Worm (Caenorhabditis elegans): ENCODE data around the gene srw-83.
"Not testable (repeated sequence)": the region's sequence is repeated elsewhere in the genome, so short reads cannot be mapped to it uniquely, and the experiment has no call there.

The srw-83 gene

ce11 chrV:18431450-18431849, 5.1 kb downstream of the srw-83 start, which contains the start of gene srw-82:
Gene srw-82 (plus strand): TSS chrV:18431750.
- TF ChIP-seq unc-62 (GFP tag; optimal IDR thresholded peaks at IDR 0.05), result no peak

- TF ChIP-seq unc-62 (GFP tag; optimal IDR thresholded peaks at IDR 0.05), result no peak
Observed at ce11 chrV:18434961-18435360, 8.6 kb downstream of the srw-83 start, which contains the start of gene ZK262.20. Gene ZK262.20 (minus strand): TSS chrV:18435061.

ce11 chrV:18438081-18438480, 11.7 kb downstream of the srw-83 start, which contains the start of gene ZK262.8:
Gene ZK262.8 (plus strand): TSS chrV:18438381.
- TF ChIP-seq unc-62 (GFP tag; optimal IDR thresholded peaks at IDR 0.05), result no peak

- not testable (repeated sequence) for TF ChIP-seq unc-62 (GFP tag; optimal IDR thresholded peaks at IDR 0.05)
Observed at ce11 chrV:18439469-18439868, 13.1 kb downstream of the srw-83 start, which contains the start of gene ZK262.9. Gene ZK262.9 (plus strand): TSS chrV:18439769.

ce11 chrV:18444118-18444517, 17.7 kb downstream of the srw-83 start, which contains the start of gene ZK228.1:
Gene ZK228.1 (plus strand): TSS chrV:18444418.
- no peak for TF ChIP-seq unc-62 (GFP tag; optimal IDR thresholded peaks at IDR 0.05)

- TF ChIP-seq unc-62 (GFP tag; optimal IDR thresholded peaks at IDR 0.05), result no peak
Observed at ce11 chrV:18456574-18456973, 30.2 kb downstream of the srw-83 start, which contains the start of gene ZK228.10. Gene ZK228.10 (plus strand): TSS chrV:18456874.

ce11 chrV:18461200-18461728, 34.9 kb downstream of the srw-83 start, which contains the start of gene ZK228.3:
Gene ZK228.3 (minus strand): TSS chrV:18461250.
- TF ChIP-seq unc-62 (GFP tag; optimal IDR thresholded peaks at IDR 0.05), result no peak

ce11 chrV:18462365-18462837, 36.0 kb downstream of the srw-83 start, which contains the start of gene ZK228.4:
Gene ZK228.4 (plus strand): TSS chrV:18462787.
- TF ChIP-seq unc-62 (GFP tag; optimal IDR thresholded peaks at IDR 0.05), result no peak

ce11 chrV:18468097-18468496, 41.7 kb downstream of the srw-83 start, which contains the start of gene ZK228.13:
Gene ZK228.13 (minus strand): TSS chrV:18468197.
- no peak for TF ChIP-seq unc-62 (GFP tag; optimal IDR thresholded peaks at IDR 0.05)

- TF ChIP-seq unc-62 (GFP tag; optimal IDR thresholded peaks at IDR 0.05), result no peak
Observed at ce11 chrV:18473415-18473814, 47.0 kb downstream of the srw-83 start, which contains the start of gene srh-182. Gene srh-182 (minus strand): TSS chrV:18473515.

- no peak for TF ChIP-seq unc-62 (GFP tag; optimal IDR thresholded peaks at IDR 0.05)
Observed at ce11 chrV:18474223-18474622, 47.8 kb downstream of the srw-83 start, which contains the start of gene srh-181. Gene srh-181 (plus strand): TSS chrV:18474523.

- TF ChIP-seq unc-62 (GFP tag; optimal IDR thresholded peaks at IDR 0.05), result no peak
Observed at ce11 chrV:18476090-18476489, 49.7 kb downstream of the srw-83 start, which contains the start of gene srh-179. Gene srh-179 (plus strand): TSS chrV:18476390.
